Worm (Caenorhabditis elegans) whole organism, L4 larva: ENCODE measurements around the gene sri-77.

ENCODE experiments used
- ZK546.5 ChIP-seq, 2 experiments: sonication (generic microtip); optimal IDR thresholded peaks; 2 replicates each; lab custom pipeline; 2017; ENCODE audit warnings: missing biosample characterization in 2 of 2, missing genetic modification characterization in 2 of 2
- ama-1 ChIP-seq: fragments of 150-350 bp; optimal IDR thresholded peaks from 2 replicates; lab custom pipeline; 2014; ENCODE audit warnings: inconsistent platforms, mixed read lengths
- mep-1 ChIP-seq: fragments of 150-350 bp; sonication (generic microtip); optimal IDR thresholded peaks from 3 replicates; lab custom pipeline; 2014; ENCODE audit warnings: missing biosample characterization, missing genetic modification characterization
- nhr-28 ChIP-seq: fragments of 150-350 bp; optimal IDR thresholded peaks from 2 replicates; lab custom pipeline; 2014; ENCODE audit warnings: missing biosample characterization, missing genetic modification characterization
- pha-4 ChIP-seq, 2 experiments: fragments of 150-350 bp in 1 of 2; fragments of 200-800 bp in 1 of 2; sonication (Bioruptor generic) in 1 of 2; IDR thresholded peaks in 1 of 2; optimal IDR thresholded peaks in 1 of 2; 2 replicates each; pipeline versions ENCODE4 v1.3.6 to Lab custom; 2014 to 2022; ENCODE audit warnings: missing genetic modification characterization in 2 of 2, missing genetic modification reagents in 2 of 2, missing biosample characterization in 1 of 2, missing compliant biosample characterization in 1 of 2
- skn-1 ChIP-seq: fragments of 150-350 bp; optimal IDR thresholded peaks from 2 replicates; lab custom pipeline; 2014; ENCODE audit warnings: missing biosample characterization, missing genetic modification characterization
- unc-130 ChIP-seq: sonication (generic microtip); optimal IDR thresholded peaks from 2 replicates; lab custom pipeline; 2016; ENCODE audit warnings: missing genetic modification reagents, missing genetic modification characterization, missing compliant biosample characterization
- unc-62 ChIP-seq, 3 experiments: fragments of 150-350 bp in 1 of 3; sonication (generic microtip); optimal IDR thresholded peaks in 2 of 3; peaks in 1 of 3; 1 replicate in 1 of 3; 2 replicates in 2 of 3; lab custom pipeline; 2014 to 2017; ENCODE audit warnings: missing biosample characterization in 3 of 3, missing genetic modification characterization in 3 of 3, missing genetic modification reagents in 3 of 3, missing genotype in 1 of 3

ce11 chrII:2585493-2585892 lies 19.7 kb downstream of the sri-77 start, which contains the start of gene sri-36:
- no peak for TF ChIP-seq ama-1 (lab: Kevin White, UChicago)
- no peak for TF ChIP-seq unc-62 (GFP tag; optimal IDR thresholded peaks at IDR 0.05 in 1 of 2; lab: Kevin White, UChicago)
- TF ChIP-seq unc-62 (tag; optimal IDR thresholded peaks at IDR 0.05; lab: Kevin White, UChicago) = no peak
- TF ChIP-seq skn-1 = no peak
- no peak for TF ChIP-seq pha-4 (GFP tag; IDR thresholded peaks at IDR 0.05; lab: Robert Waterston, UW)
- no peak for TF ChIP-seq pha-4 (tag; optimal IDR thresholded peaks at IDR 0.05; lab: Kevin White, UChicago)
- no peak for TF ChIP-seq unc-130 (GFP tag; lab: Kevin White, UChicago)
- no peak for TF ChIP-seq ZK546.5 (tag; optimal IDR thresholded peaks at IDR 0.05; lab: Kevin White, UChicago)
- no peak for TF ChIP-seq nhr-28 (tag; lab: Kevin White, UChicago)
- TF ChIP-seq mep-1 (tag; lab: Kevin White, UChicago) = no peak
